Worm (Caenorhabditis elegans) whole organism, late embryonic: Measurements from ENCODE around the gene B0222.5.

ENCODE experiments used
- C38D4.7 ChIP-seq: fragments of 200-800 bp; sonication (Bioruptor generic); optimal IDR thresholded peaks from 2 replicates; lab custom pipeline; 2018; ENCODE audit warnings: mild to moderate bottlenecking, missing genetic modification characterization, moderate library complexity, missing compliant biosample characterization
- F13H6.1 ChIP-seq: sonication (generic microtip); optimal IDR thresholded peaks from 2 replicates; lab custom pipeline; 2016; ENCODE audit warnings: missing genetic modification characterization, missing compliant biosample characterization
- T23F11.4 ChIP-seq: fragments of 200-800 bp; sonication (Bioruptor generic); optimal IDR thresholded peaks from 2 replicates; lab custom pipeline; 2018; ENCODE audit warnings: mild to moderate bottlenecking, missing genetic modification characterization, missing compliant biosample characterization
- Y22D7AL.16 ChIP-seq: sonication (generic microtip); optimal IDR thresholded peaks from 2 replicates; lab custom pipeline; 2016; ENCODE audit warnings: missing genetic modification characterization, missing compliant biosample characterization
- ama-1 ChIP-seq: fragments of 150-350 bp; optimal IDR thresholded peaks from 2 replicates; lab custom pipeline; 2014
- ceh-18 ChIP-seq: sonication (generic microtip); optimal IDR thresholded peaks from 2 replicates; lab custom pipeline; 2016; ENCODE audit warnings: missing genetic modification characterization, missing compliant biosample characterization
- ceh-19 ChIP-seq: fragments of 200-800 bp; sonication (Bioruptor generic); optimal IDR thresholded peaks from 2 replicates; lab custom pipeline; 2018; ENCODE audit warnings: mild to moderate bottlenecking, missing genetic modification characterization, missing compliant biosample characterization
- ceh-22 ChIP-seq: sonication (generic microtip); optimal IDR thresholded peaks from 2 replicates; lab custom pipeline; 2017; ENCODE audit warnings: missing biosample characterization, missing genetic modification characterization
- ceh-24 ChIP-seq: sonication (generic microtip); optimal IDR thresholded peaks from 2 replicates; lab custom pipeline; 2016; ENCODE audit warnings: mild to moderate bottlenecking, missing genetic modification characterization, missing compliant biosample characterization
- ceh-30 ChIP-seq: fragments of 150-350 bp; optimal IDR thresholded peaks from 2 replicates; lab custom pipeline; 2014; ENCODE audit warnings: missing biosample characterization, missing genetic modification characterization
- ceh-48 ChIP-seq: sonication (generic microtip); optimal IDR thresholded peaks from 2 replicates; lab custom pipeline; 2016; ENCODE audit warnings: missing genetic modification characterization, inconsistent platforms, missing compliant biosample characterization
- ceh-6 ChIP-seq: fragments of 200-800 bp; sonication (Bioruptor generic); optimal IDR thresholded peaks from 2 replicates; lab custom pipeline; 2018; ENCODE audit warnings: mild to moderate bottlenecking, missing genetic modification characterization, missing compliant biosample characterization
- ceh-9 ChIP-seq: sonication (generic microtip); optimal IDR thresholded peaks from 2 replicates; lab custom pipeline; 2016; ENCODE audit warnings: mild to moderate bottlenecking, missing genetic modification characterization, inconsistent platforms, missing compliant biosample characterization
- che-1 ChIP-seq: sonication (generic microtip); optimal IDR thresholded peaks from 2 replicates; lab custom pipeline; 2016; ENCODE audit warnings: mild to moderate bottlenecking, missing genetic modification characterization, missing compliant biosample characterization
- dmd-4 ChIP-seq: sonication (generic microtip); optimal IDR thresholded peaks from 2 replicates; lab custom pipeline; 2016; ENCODE audit warnings: borderline replicate concordance, missing genetic modification characterization, missing compliant biosample characterization
- elt-2 ChIP-seq: sonication (generic microtip); optimal IDR thresholded peaks from 2 replicates; lab custom pipeline; 2016; ENCODE audit warnings: missing genetic modification reagents, missing genetic modification characterization, missing compliant biosample characterization
- eyg-1 ChIP-seq: sonication (generic microtip); optimal IDR thresholded peaks from 2 replicates; lab custom pipeline; 2016; ENCODE audit warnings: missing genotype, missing genetic modification characterization, missing compliant biosample characterization
- fkh-6 ChIP-seq: sonication (generic microtip); optimal IDR thresholded peaks from 2 replicates; lab custom pipeline; 2016; ENCODE audit warnings: missing genetic modification characterization, missing compliant biosample characterization
- hlh-13 ChIP-seq: fragments of 200-800 bp; sonication (Bioruptor generic); optimal IDR thresholded peaks from 2 replicates; lab custom pipeline; 2018; ENCODE audit warnings: mild to moderate bottlenecking, missing genetic modification characterization, missing compliant biosample characterization
- hlh-15 ChIP-seq: sonication (generic microtip); optimal IDR thresholded peaks from 2 replicates; lab custom pipeline; 2016; ENCODE audit warnings: missing genetic modification characterization, missing compliant biosample characterization
- hlh-6 ChIP-seq: sonication (generic microtip); optimal IDR thresholded peaks from 2 replicates; lab custom pipeline; 2016; ENCODE audit warnings: missing genotype, missing genetic modification characterization, missing compliant biosample characterization
- lim-6 ChIP-seq: sonication (generic microtip); optimal IDR thresholded peaks from 2 replicates; lab custom pipeline; 2016; ENCODE audit warnings: missing genetic modification characterization, missing compliant biosample characterization
- lin-11 ChIP-seq: fragments of 200-800 bp; sonication (Bioruptor generic); optimal IDR thresholded peaks from 2 replicates; lab custom pipeline; 2018; ENCODE audit warnings: mild to moderate bottlenecking, missing genetic modification characterization, missing compliant biosample characterization
- mec-3 ChIP-seq: sonication (generic microtip); optimal IDR thresholded peaks from 2 replicates; lab custom pipeline; 2016; ENCODE audit warnings: borderline replicate concordance, missing genetic modification characterization, missing compliant biosample characterization
- nfya-1 ChIP-seq: sonication (generic microtip); optimal IDR thresholded peaks from 2 replicates; lab custom pipeline; 2017; ENCODE audit warnings: missing genetic modification characterization, mild to moderate bottlenecking, missing compliant biosample characterization, antibody characterized with exemption, moderate library complexity
- nhr-11 ChIP-seq: fragments of 150-350 bp; optimal IDR thresholded peaks from 2 replicates; lab custom pipeline; 2014; ENCODE audit warnings: missing biosample characterization, missing genetic modification characterization
- nhr-232 ChIP-seq: sonication (generic microtip); optimal IDR thresholded peaks from 2 replicates; lab custom pipeline; 2016; ENCODE audit warnings: missing genetic modification characterization, missing compliant biosample characterization
- npax-4 ChIP-seq: sonication (generic microtip); optimal IDR thresholded peaks from 2 replicates; lab custom pipeline; 2016; ENCODE audit warnings: missing genetic modification characterization, missing compliant biosample characterization
- pag-3 ChIP-seq: sonication (generic microtip); optimal IDR thresholded peaks from 2 replicates; lab custom pipeline; 2016; ENCODE audit warnings: missing compliant biosample characterization, missing genetic modification characterization, borderline replicate concordance
- pax-1 ChIP-seq: fragments of 150-350 bp; optimal IDR thresholded peaks from 2 replicates; lab custom pipeline; 2014; ENCODE audit warnings: missing biosample characterization, missing genetic modification characterization
- pha-2 ChIP-seq: sonication (generic microtip); optimal IDR thresholded peaks from 2 replicates; lab custom pipeline; 2017; ENCODE audit warnings: mild to moderate bottlenecking, missing genetic modification characterization, missing compliant biosample characterization
- pha-4 ChIP-seq: fragments of 150-350 bp; optimal IDR thresholded peaks from 2 replicates; lab custom pipeline; 2018; ENCODE audit warnings: missing biosample characterization, missing genetic modification reagents, missing genetic modification characterization
- pqm-1 ChIP-seq: sonication (generic microtip); optimal IDR thresholded peaks from 2 replicates; lab custom pipeline; 2016; ENCODE audit warnings: missing genetic modification characterization, missing compliant biosample characterization
- pros-1 ChIP-seq: fragments of 150-350 bp; optimal IDR thresholded peaks from 2 replicates; lab custom pipeline; 2014; ENCODE audit warnings: missing biosample characterization, missing genetic modification reagents, missing genetic modification characterization
- sdc-2 ChIP-seq: sonication (generic microtip); optimal IDR thresholded peaks from 2 replicates; lab custom pipeline; 2016; ENCODE audit warnings: missing genotype, missing genetic modification characterization, missing compliant biosample characterization
- sox-2 ChIP-seq: fragments of 200-800 bp; sonication (Bioruptor generic); IDR thresholded peaks from 2 replicates; pipeline ENCODE4 v1.3.6; 2022; ENCODE audit warnings: missing genetic modification reagents, missing genetic modification characterization, missing compliant biosample characterization
- tbx-2 ChIP-seq: sonication (generic microtip); optimal IDR thresholded peaks from 2 replicates; lab custom pipeline; 2016; ENCODE audit warnings: missing genetic modification characterization, missing compliant biosample characterization
- tbx-7 ChIP-seq: sonication (generic microtip); optimal IDR thresholded peaks from 2 replicates; lab custom pipeline; 2016; ENCODE audit warnings: missing genotype, missing genetic modification characterization, missing compliant biosample characterization
- unc-3 ChIP-seq, 2 experiments: fragments of 200-800 bp in 1 of 2; sonication (Bioruptor generic) in 1 of 2; sonication (generic microtip) in 1 of 2; conservative IDR thresholded peaks in 1 of 2; optimal IDR thresholded peaks in 1 of 2; 2 replicates each; pipeline versions ENCODE4 v1.3.6 to Lab custom; 2016 to 2022; ENCODE audit warnings: missing compliant biosample characterization in 2 of 2, missing genetic modification characterization in 2 of 2, missing genetic modification reagents in 1 of 2
- unc-42 ChIP-seq: sonication (generic microtip); optimal IDR thresholded peaks from 2 replicates; lab custom pipeline; 2016; ENCODE audit warnings: missing genotype, missing genetic modification characterization, missing compliant biosample characterization
- unc-55 ChIP-seq: sonication (generic microtip); optimal IDR thresholded peaks from 2 replicates; lab custom pipeline; 2017; ENCODE audit warnings: missing biosample characterization, missing genetic modification reagents, missing genetic modification characterization

B0222.5 gene

DNA sequence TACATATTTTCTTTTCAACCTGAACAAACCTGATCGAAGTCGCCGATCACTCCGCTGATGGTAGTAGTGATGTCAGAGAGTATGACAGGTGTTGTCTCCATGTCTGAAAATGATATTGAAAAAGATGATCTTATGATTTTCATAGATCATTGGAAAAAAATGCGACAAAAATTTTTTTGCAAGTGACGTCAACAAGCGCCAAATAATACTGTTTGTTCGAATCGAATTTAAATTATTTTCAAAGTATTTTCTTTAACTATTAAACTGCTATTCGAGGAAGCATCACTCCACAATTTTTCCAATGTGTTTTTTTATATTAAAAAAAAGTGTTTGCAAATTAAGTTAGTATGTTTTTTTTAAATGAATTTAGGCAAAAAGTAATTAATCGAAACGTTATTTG, 17.1 kb downstream of the B0222.5 start, which contains the start of gene pitr-2:
Gene pitr-2, minus strand, starts transcription at position 101 of the 400 bp plus-strand sequence.
- no peak for TF ChIP-seq hlh-15 (tag; lab: Kevin White, UChicago)
- TF ChIP-seq tbx-7, result no peak
- no peak for TF ChIP-seq pha-2 (tag; lab: Kevin White, UChicago)
- TF ChIP-seq unc-55, result no peak
- TF ChIP-seq pros-1 (tag; lab: Kevin White, UChicago), result no peak
- no peak for TF ChIP-seq Y22D7AL.16
- no peak for TF ChIP-seq hlh-6 (tag; lab: Kevin White, UChicago)
- TF ChIP-seq mec-3 (tag; lab: Kevin White, UChicago), result no peak
- TF ChIP-seq hlh-13 (GFP tag; lab: Kevin White, UChicago), result no peak
- no peak for TF ChIP-seq ceh-48
- no peak for TF ChIP-seq C38D4.7 (GFP tag; lab: Kevin White, UChicago)
- TF ChIP-seq ceh-6 (GFP tag; lab: Kevin White, UChicago), result no peak
- TF ChIP-seq che-1, result no peak
- no peak for TF ChIP-seq npax-4 (tag; lab: Kevin White, UChicago)
- no peak for TF ChIP-seq ceh-24 (tag; lab: Kevin White, UChicago)
- TF ChIP-seq sox-2 (GFP tag; lab: Robert Waterston, UW), result no peak
- TF ChIP-seq nfya-1, result no peak
- no peak for TF ChIP-seq elt-2 (tag; lab: Kevin White, UChicago)
- TF ChIP-seq fkh-6 (tag; lab: Kevin White, UChicago), result no peak
- TF ChIP-seq sdc-2 (tag; lab: Kevin White, UChicago), result no peak

ce11 chrV:9133950-9134349, 20.7 kb downstream of the B0222.5 start, which contains the start of gene B0222.1:
TSS of gene B0222.1 (plus strand) at chrV:9134255.
- TF ChIP-seq unc-42 (tag; lab: Kevin White, UChicago) (no peak), ceh-18 (tag; lab: Kevin White, UChicago) (no peak), dmd-4 (tag; lab: Kevin White, UChicago) (no peak), F13H6.1 (tag; lab: Kevin White, UChicago) (no peak)

DNA sequence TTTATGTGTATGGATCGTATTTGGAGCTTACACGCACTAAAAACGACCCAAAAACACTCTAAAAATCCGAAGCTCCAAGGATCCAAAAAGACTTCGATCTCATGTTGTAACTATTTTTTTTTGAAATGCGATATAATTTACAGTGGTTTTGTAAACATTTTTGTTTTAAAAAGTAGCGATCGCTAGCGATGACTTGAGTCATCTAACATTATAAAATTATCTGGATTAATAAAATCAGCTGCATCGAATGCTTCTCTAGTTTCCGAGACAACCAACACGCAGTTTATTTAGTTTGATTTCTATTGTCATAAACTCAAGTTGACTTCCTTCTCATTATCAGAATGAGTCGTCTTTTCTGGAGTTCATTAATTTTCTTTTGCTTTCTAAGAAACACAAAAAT, 22.6 kb downstream of the B0222.5 start, which contains the start of gene F21C10.1:
Gene F21C10.1, plus strand, starts transcription at position 301 of the 400 bp plus-strand sequence.
- TF ChIP-seq ceh-19 (GFP tag; lab: Kevin White, UChicago) (no peak), ceh-30 (tag; lab: Kevin White, UChicago) (no peak), eyg-1 (tag; lab: Kevin White, UChicago) (no peak), nhr-11 (no peak), unc-3 (GFP tag; conservative IDR thresholded peaks at IDR 0.05; lab: Robert Waterston, UW) (no peak), unc-3 (tag; optimal IDR thresholded peaks at IDR 0.05; lab: Kevin White, UChicago) (no peak), lim-6 (tag; lab: Kevin White, UChicago) (no peak)
- TF ChIP-seq, all 69 proteins: peak for 0

DNA sequence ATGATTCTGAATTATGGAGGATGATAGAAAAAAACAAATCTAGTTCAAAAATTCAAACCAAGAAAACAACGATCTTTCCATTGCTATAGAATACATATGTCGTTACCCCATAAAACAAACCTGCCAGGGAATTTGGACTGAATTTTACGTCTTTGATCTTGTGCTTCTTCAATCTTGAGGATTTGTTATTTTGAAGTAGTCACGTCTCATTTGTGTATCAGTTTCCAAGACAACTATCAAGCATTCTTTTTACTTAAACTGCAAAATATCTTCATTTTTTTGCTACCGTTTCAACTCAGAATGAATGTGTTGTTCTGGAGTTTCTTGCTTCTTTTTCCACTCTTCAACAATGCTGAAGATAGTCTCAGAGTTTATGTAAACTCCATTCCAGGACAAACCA, 23.9 kb downstream of the B0222.5 start, which contains the start of gene F21C10.19:
Gene F21C10.19, plus strand, starts transcription at position 301 of the 400 bp plus-strand sequence.
- TF ChIP-seq sdc-2 (tag; lab: Kevin White, UChicago), result no peak
- no peak for TF ChIP-seq ceh-9 (tag; lab: Kevin White, UChicago)
- TF ChIP-seq C38D4.7 (GFP tag; lab: Kevin White, UChicago), result no peak
- no peak for TF ChIP-seq nhr-232 (tag; lab: Kevin White, UChicago)
- no peak for TF ChIP-seq mec-3 (tag; lab: Kevin White, UChicago)
- TF ChIP-seq nhr-11, result no peak
- no peak for TF ChIP-seq npax-4 (tag; lab: Kevin White, UChicago)
- no peak for TF ChIP-seq lin-11 (tag; lab: Kevin White, UChicago)
- no peak for TF ChIP-seq elt-2 (tag; lab: Kevin White, UChicago)
- no peak for TF ChIP-seq nfya-1
- TF ChIP-seq ama-1 (lab: Kevin White, UChicago), result no peak
- no peak for TF ChIP-seq ceh-22
- TF ChIP-seq pqm-1 (tag; lab: Kevin White, UChicago), result no peak
- TF ChIP-seq pag-3, result no peak
- TF ChIP-seq tbx-2 (tag; lab: Kevin White, UChicago), result no peak
- TF ChIP-seq T23F11.4 (GFP tag; lab: Kevin White, UChicago), result no peak
- TF ChIP-seq pax-1 (tag; lab: Kevin White, UChicago), result no peak
- no peak for TF ChIP-seq unc-42 (tag; lab: Kevin White, UChicago)
- TF ChIP-seq Y22D7AL.16, result no peak
- no peak for TF ChIP-seq pha-4
- TF ChIP-seq, all 69 proteins: peak for 0
